Fruit fly (Drosophila melanogaster): ENCODE measurements around the gene wtrw.

DNA sequence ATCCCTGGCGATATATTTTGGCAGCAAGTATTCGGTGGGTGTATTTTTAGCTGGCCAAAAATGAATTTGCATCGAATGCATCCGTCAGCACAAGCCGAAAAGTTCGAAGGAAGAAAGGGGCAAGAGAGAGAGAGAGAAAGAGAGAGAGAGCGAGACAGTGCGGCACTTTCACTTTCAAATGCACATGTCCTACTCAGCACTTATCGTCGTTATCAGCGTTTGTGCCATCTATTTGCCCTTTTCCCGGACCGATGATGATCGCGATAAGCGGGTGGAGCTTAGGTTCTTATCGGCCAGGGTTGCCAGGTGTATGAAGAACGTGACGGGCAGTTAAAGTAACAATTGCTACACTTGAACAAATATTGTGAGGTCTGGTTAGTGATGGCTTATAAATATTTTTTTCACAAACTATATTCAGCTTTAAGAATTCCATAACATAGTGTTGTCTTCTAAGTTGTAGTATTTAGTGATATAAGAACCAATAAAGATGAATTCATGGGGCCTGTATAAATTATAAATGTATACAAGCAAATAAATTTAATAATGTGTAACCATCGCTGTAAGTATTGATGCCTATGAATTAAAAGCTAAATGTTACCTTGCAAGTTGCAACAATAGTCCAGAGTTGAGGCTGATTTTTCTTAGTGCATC, 53.7 kb downstream of the wtrw start:
- TF ChIP-seq CG8478 (optimal IDR thresholded peaks at IDR 0.05) (no peak), EcR (GFP tag; optimal IDR thresholded peaks at IDR 0.05) (no peak)
